Worm (Caenorhabditis elegans) whole organism, early embryonic: Measurements from ENCODE around the gene R09A8.9.

ENCODE experiments used
- ama-1 ChIP-seq: fragments of 150-350 bp; optimal IDR thresholded peaks from 2 replicates; lab custom pipeline; 2014
- tbx-37 ChIP-seq: fragments of 200-800 bp; sonication (Bioruptor generic); conservative IDR thresholded peaks from 2 replicates; pipeline ENCODE4 v1.3.6; 2022; ENCODE audit warnings: missing genetic modification reagents, missing genetic modification characterization, missing compliant biosample characterization
- tra-4 ChIP-seq: sonication (generic microtip); optimal IDR thresholded peaks from 2 replicates; lab custom pipeline; 2017; ENCODE audit warnings: missing genetic modification characterization, missing compliant biosample characterization

DNA sequence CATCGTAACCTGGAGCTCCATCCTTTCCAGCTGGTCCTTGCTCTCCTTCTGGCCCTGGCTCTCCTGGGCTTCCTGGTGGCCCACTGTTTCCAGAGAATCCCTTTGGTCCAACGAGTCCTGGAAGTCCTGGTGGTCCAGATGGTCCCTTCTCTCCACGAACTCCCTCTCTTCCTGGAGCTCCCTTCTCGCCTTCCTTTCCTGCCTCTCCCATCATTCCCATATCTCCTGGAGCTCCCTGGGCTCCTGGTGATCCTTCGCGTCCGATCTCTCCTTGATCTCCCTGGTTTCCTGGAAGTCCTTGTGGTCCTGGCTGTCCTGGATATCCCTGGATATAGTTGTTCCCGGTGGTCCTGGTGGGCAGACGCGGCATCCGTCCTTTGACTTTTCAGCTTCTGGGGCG is 32.5 kb downstream of the R09A8.9 start:
- TF ChIP-seq ama-1 (lab: Kevin White, UChicago) (no peak), tbx-37 (no peak), tra-4 (no peak)
